Worm (Caenorhabditis elegans): Measurements from ENCODE around the gene F49E2.2.

The F49E2.2 gene

ce11 chrX:9565881-9566280, 648 bp upstream of the F49E2.2 start, which contains the start of gene moc-5:
moc-5 (minus strand) TSS chrX:9565981.
- TF ChIP-seq snpc-4 (tag; optimal IDR thresholded peaks at IDR 0.05) (no peak), unc-30 (tag; optimal IDR thresholded peaks at IDR 0.05) (no peak), rnt-1 (tag; optimal IDR thresholded peaks at IDR 0.05) (no peak), C34B4.2 (tag; optimal IDR thresholded peaks at IDR 0.05) (no peak), unc-62 (GFP tag; optimal IDR thresholded peaks at IDR 0.05) (no peak), fkh-10 (GFP tag; optimal IDR thresholded peaks at IDR 0.05) (no peak), lin-15B (tag; optimal IDR thresholded peaks at IDR 0.05) (no peak), pax-3 (tag; optimal IDR thresholded peaks at IDR 0.05) (no peak), nhr-76 (tag; optimal IDR thresholded peaks at IDR 0.05) (no peak), nhr-12 (tag; optimal IDR thresholded peaks at IDR 0.05) (no peak), pqm-1 (tag; optimal IDR thresholded peaks at IDR 0.05) (no peak)

- TF ChIP-seq pax-3 (tag; optimal IDR thresholded peaks at IDR 0.05) (no peak), elt-2 (tag; optimal IDR thresholded peaks at IDR 0.05) (peak; percentile 67), nhr-237 (tag; optimal IDR thresholded peaks at IDR 0.05) (no peak), ztf-11 (tag; optimal IDR thresholded peaks at IDR 0.05) (no peak), Y116A8C.19 (tag; optimal IDR thresholded peaks at IDR 0.05; ENCODE audit: borderline replicate concordance) (no peak), lin-35 (GFP tag; optimal IDR thresholded peaks at IDR 0.05) (peak in 1 of 2 experiments; percentile 3), alr-1 (tag; optimal IDR thresholded peaks at IDR 0.05; ENCODE audit: borderline replicate concordance) (no peak), nhr-90 (tag; optimal IDR thresholded peaks at IDR 0.05; ENCODE audit: poor library complexity) (no peak), irx-1 (tag; optimal IDR thresholded peaks at IDR 0.05) (no peak), aly-2 (tag; optimal IDR thresholded peaks at IDR 0.05) (no peak), efl-1 (optimal IDR thresholded peaks at IDR 0.05) (no peak), efl-1 (GFP tag; optimal IDR thresholded peaks at IDR 0.05 in 1 of 2) (peak in 1 of 2 experiments; percentile 71), egl-27 (tag; optimal IDR thresholded peaks at IDR 0.05) (no peak), sptf-1 (tag; optimal IDR thresholded peaks at IDR 0.05) (no peak), ceh-90 (tag; optimal IDR thresholded peaks at IDR 0.05) (no peak)
Measured at ce11 chrX:9568574-9568973, 2.0 kb downstream of the F49E2.2 start.

ce11 chrX:9576928-9577327, 10.4 kb downstream of the F49E2.2 start, which contains the start of gene glb-17:
glb-17 (minus strand) TSS chrX:9577028.
- TF ChIP-seq lin-35 (GFP tag; optimal IDR thresholded peaks at IDR 0.05) (no peak), ceh-63 (GFP tag; optimal IDR thresholded peaks at IDR 0.05) (peak; percentile 52)

ce11 chrX:9584333-9584732, 17.8 kb downstream of the F49E2.2 start, which contains the start of gene gpx-5:
gpx-5 (plus strand) TSS chrX:9584668.
- no peak for TF ChIP-seq hpl-2 (GFP tag; optimal IDR thresholded peaks at IDR 0.05)
- no peak for TF ChIP-seq egl-13 (tag; optimal IDR thresholded peaks at IDR 0.05)
- TF ChIP-seq ztf-4 (tag; optimal IDR thresholded peaks at IDR 0.05): no peak
- TF ChIP-seq hlh-4 (tag; optimal IDR thresholded peaks at IDR 0.05): no peak
- TF ChIP-seq nhr-19 (GFP tag; conservative IDR thresholded peaks at IDR 0.05): no peak
- no peak for TF ChIP-seq sox-4 (tag; optimal IDR thresholded peaks at IDR 0.05)
- TF ChIP-seq lin-13 (GFP tag; optimal IDR thresholded peaks at IDR 0.05): no peak
- peak; percentile 51 for TF ChIP-seq snu-23 (GFP tag; optimal IDR thresholded peaks at IDR 0.05)
- TF ChIP-seq mdl-1 (tag; optimal IDR thresholded peaks at IDR 0.05): no peak
- TF ChIP-seq mef-2 (tag; optimal IDR thresholded peaks at IDR 0.05): no peak
- TF ChIP-seq nhr-76 (tag; optimal IDR thresholded peaks at IDR 0.05): no peak
- no peak for TF ChIP-seq sptf-1 (tag; optimal IDR thresholded peaks at IDR 0.05)
- TF ChIP-seq nhr-90 (tag; optimal IDR thresholded peaks at IDR 0.05; ENCODE audit: poor library complexity): no peak
- no peak for TF ChIP-seq nhr-11 (tag; optimal IDR thresholded peaks at IDR 0.05)
- TF ChIP-seq tbx-2 (tag; optimal IDR thresholded peaks at IDR 0.05): peak; percentile 24
- TF ChIP-seq lin-39 (tag; optimal IDR thresholded peaks at IDR 0.05): no peak
- peak in 1 of 3 experiments; percentile 6 for TF ChIP-seq ceh-82 (tag; optimal IDR thresholded peaks at IDR 0.05)
- TF ChIP-seq unc-130 (tag; optimal IDR thresholded peaks at IDR 0.05): no peak
- peak; percentile 57 for TF ChIP-seq nhr-20 (tag; optimal IDR thresholded peaks at IDR 0.05)
- TF ChIP-seq fkh-4 (tag; optimal IDR thresholded peaks at IDR 0.05; ENCODE audit: borderline replicate concordance): no peak
- TF ChIP-seq tlp-1 (tag; optimal IDR thresholded peaks at IDR 0.05): no peak
- peak; percentile 79 for TF ChIP-seq nhr-85 (tag)
- no peak for TF ChIP-seq ceh-8 (GFP tag; optimal IDR thresholded peaks at IDR 0.05)
- peak; percentile 37 for TF ChIP-seq mep-1 (tag; optimal IDR thresholded peaks at IDR 0.05)
- TF ChIP-seq vab-15 (tag; optimal IDR thresholded peaks at IDR 0.05): no peak
- TF ChIP-seq blmp-1 (tag; optimal IDR thresholded peaks at IDR 0.05): peak; percentile 87
